Worm (Caenorhabditis elegans): ENCODE results near the gene Y54G2A.57.
A peak's percentile ranks its signal among the peaks of the same experiment; 100 is the strongest.

The Y54G2A.57 gene

ce11 chrIV:2928409-2928808, 41.3 kb upstream of the Y54G2A.57 start, which contains the start of gene manf-1 (continued):
- TF ChIP-seq daf-12 (tag; optimal IDR thresholded peaks at IDR 0.05) (no peak), gei-8 (GFP tag; optimal IDR thresholded peaks at IDR 0.05) (no peak), dmd-6 (GFP tag; IDR thresholded peaks at IDR 0.05) (peak; percentile 56), spr-1 (tag; optimal IDR thresholded peaks at IDR 0.05) (peak; percentile 3), ctbp-1 (GFP tag; IDR thresholded peaks at IDR 0.05) (no peak), zag-1 (tag; optimal IDR thresholded peaks at IDR 0.05) (no peak), nhr-77 (tag; optimal IDR thresholded peaks at IDR 0.05) (peak; percentile 5), nhr-48 (tag; optimal IDR thresholded peaks at IDR 0.05) (no peak), nhr-237 (tag; optimal IDR thresholded peaks at IDR 0.05) (no peak), hmg-1.1 (GFP tag; IDR thresholded peaks at IDR 0.05) (peak; percentile 65), aha-1 (tag) (peak; percentile 96), ceh-28 (tag; optimal IDR thresholded peaks at IDR 0.05) (no peak), arid-1 (GFP tag; conservative IDR thresholded peaks at IDR 0.05) (peak; percentile 69), zip-2 (tag; optimal IDR thresholded peaks at IDR 0.05) (no peak), ceh-82 (tag; optimal IDR thresholded peaks at IDR 0.05) (no peak), nhr-76 (tag; optimal IDR thresholded peaks at IDR 0.05) (no peak), egl-27 (tag; optimal IDR thresholded peaks at IDR 0.05) (no peak), dve-1 (tag; optimal IDR thresholded peaks at IDR 0.05; ENCODE audit: insufficient read depth) (peak; percentile 77), snpc-4 (tag; optimal IDR thresholded peaks at IDR 0.05) (no peak), lim-7 (GFP tag; IDR thresholded peaks at IDR 0.05) (no peak), F49E8.2 (tag; optimal IDR thresholded peaks at IDR 0.05; ENCODE audit: borderline replicate concordance) (no peak), nhr-111 (GFP tag; optimal IDR thresholded peaks at IDR 0.05) (no peak), nhr-25 (tag; optimal IDR thresholded peaks at IDR 0.05; ENCODE audit: borderline replicate concordance, insufficient read depth) (no peak), egl-43 (GFP tag; IDR thresholded peaks at IDR 0.05) (no peak), daf-16 (GFP tag; optimal IDR thresholded peaks at IDR 0.05) (no peak), daf-16 (tag; optimal IDR thresholded peaks at IDR 0.05) (peak; percentile 57), ceh-44 (GFP tag; IDR thresholded peaks at IDR 0.05) (no peak)

ce11 chrIV:2931228-2931627, 38.5 kb upstream of the Y54G2A.57 start, which contains the start of gene samt-1:
Gene samt-1 (plus strand): TSS chrIV:2931403.
- TF ChIP-seq nhr-237 (tag; optimal IDR thresholded peaks at IDR 0.05) (no peak), hlh-11 (tag; optimal IDR thresholded peaks at IDR 0.05) (peak; percentile 7), nhr-28 (tag; optimal IDR thresholded peaks at IDR 0.05) (peak; percentile 28), nhr-102 (tag; optimal IDR thresholded peaks at IDR 0.05) (no peak), hif-1 (tag; optimal IDR thresholded peaks at IDR 0.05) (no peak), dve-1 (tag; optimal IDR thresholded peaks at IDR 0.05; ENCODE audit: insufficient read depth) (peak; percentile 11), pqm-1 (tag; optimal IDR thresholded peaks at IDR 0.05) (peak; percentile 1), daf-16 (GFP tag; optimal IDR thresholded peaks at IDR 0.05) (no peak), daf-16 (tag; optimal IDR thresholded peaks at IDR 0.05) (peak; percentile 50), dmd-6 (GFP tag; IDR thresholded peaks at IDR 0.05) (peak; percentile 20; the same call in 1 of the 2 replicates), mdt-29 (GFP tag; IDR thresholded peaks at IDR 0.05) (no peak), aha-1 (tag) (peak; percentile 74)

ce11 chrIV:2935194-2935593, 34.5 kb upstream of the Y54G2A.57 start:
- no peak for TF ChIP-seq Y75B8A.6 (GFP tag; IDR thresholded peaks at IDR 0.05)
- TF ChIP-seq nhr-28 (tag; optimal IDR thresholded peaks at IDR 0.05) = no peak
- TF ChIP-seq T26A8.4 (GFP tag; IDR thresholded peaks at IDR 0.05) = no peak
- TF ChIP-seq unc-130 (GFP tag; optimal IDR thresholded peaks at IDR 0.05) = no peak
- TF ChIP-seq skn-1 (tag; optimal IDR thresholded peaks at IDR 0.05) = no peak
- no peak for TF ChIP-seq vab-7 (GFP tag; IDR thresholded peaks at IDR 0.05)
